Worm (Caenorhabditis elegans) whole organism, L1 larva: ENCODE data around the gene nhr-130.

ENCODE experiments used
- C04F5.9 ChIP-seq: sonication (generic microtip); optimal IDR thresholded peaks from 2 replicates; lab custom pipeline; 2016; ENCODE audit warnings: missing genetic modification characterization, missing compliant biosample characterization
- aly-2 ChIP-seq: fragments of 150-350 bp; optimal IDR thresholded peaks from 2 replicates; lab custom pipeline; 2014; ENCODE audit warnings: missing biosample characterization, missing genetic modification characterization
- ceh-82 ChIP-seq, 3 experiments: fragments of 150-350 bp in 1 of 3; sonication (generic microtip) in 2 of 3; optimal IDR thresholded peaks; 2 replicates each; lab custom pipeline; 2014 to 2017; ENCODE audit warnings: missing biosample characterization in 3 of 3, missing genetic modification characterization in 3 of 3
- egl-27 ChIP-seq, 2 experiments: fragments of 150-350 bp in 1 of 2; sonication (generic microtip); optimal IDR thresholded peaks; 3 replicates each; lab custom pipeline; 2017 to 2018; ENCODE audit warnings: missing biosample characterization in 2 of 2, missing genetic modification characterization in 2 of 2, missing genetic modification reagents in 2 of 2
- fkh-10 ChIP-seq: sonication (generic microtip); optimal IDR thresholded peaks from 2 replicates; lab custom pipeline; 2017; ENCODE audit warnings: missing biosample characterization, missing genetic modification reagents, missing genetic modification characterization
- tbx-2 ChIP-seq: sonication (generic microtip); optimal IDR thresholded peaks from 2 replicates; lab custom pipeline; 2016; ENCODE audit warnings: missing genetic modification characterization, missing compliant biosample characterization

ce11 chrV:502803-503273, 19.7 kb upstream of the nhr-130 start, which contains the start of gene T01G6.10:
- TF ChIP-seq egl-27 (tag; optimal IDR thresholded peaks at IDR 0.05; lab: Kevin White, UChicago) (no peak), tbx-2 (tag; lab: Kevin White, UChicago) (no peak), aly-2 (tag; lab: Kevin White, UChicago) (no peak), ceh-82 (tag; optimal IDR thresholded peaks at IDR 0.05; lab: Kevin White, UChicago) (no peak), C04F5.9 (tag; lab: Kevin White, UChicago) (no peak), fkh-10 (GFP tag; lab: Kevin White, UChicago) (no peak)
